Worm (Caenorhabditis elegans) whole organism, midembryonic: ENCODE results near the gene ZC455.1.

ENCODE experiments used
- flt-1 ChIP-seq: fragments of 200-800 bp; sonication (Bioruptor generic); IDR thresholded peaks from 2 replicates; pipeline ENCODE4 v1.3.6; 2022; ENCODE audit warnings: missing genetic modification characterization, missing compliant biosample characterization
- med-1 ChIP-seq: sonication (generic microtip); optimal IDR thresholded peaks from 2 replicates; lab custom pipeline; 2017; ENCODE audit warnings: missing genetic modification characterization, mild to moderate bottlenecking, missing compliant biosample characterization, antibody characterized with exemption, missing genetic modification reagents; ENCODE audit not compliant: insufficient read depth
- ref-1 ChIP-seq: fragments of 200-800 bp; sonication (Bioruptor generic); conservative IDR thresholded peaks from 2 replicates; pipeline ENCODE4 v1.3.6; 2022; ENCODE audit warnings: missing genetic modification reagents, missing genetic modification characterization, missing compliant biosample characterization
- ztf-23 ChIP-seq: fragments of 200-800 bp; sonication (Bioruptor generic); IDR thresholded peaks from 2 replicates; pipeline ENCODE4 v1.3.6; 2022; ENCODE audit warnings: missing genetic modification reagents, missing genetic modification characterization, missing compliant biosample characterization

DNA sequence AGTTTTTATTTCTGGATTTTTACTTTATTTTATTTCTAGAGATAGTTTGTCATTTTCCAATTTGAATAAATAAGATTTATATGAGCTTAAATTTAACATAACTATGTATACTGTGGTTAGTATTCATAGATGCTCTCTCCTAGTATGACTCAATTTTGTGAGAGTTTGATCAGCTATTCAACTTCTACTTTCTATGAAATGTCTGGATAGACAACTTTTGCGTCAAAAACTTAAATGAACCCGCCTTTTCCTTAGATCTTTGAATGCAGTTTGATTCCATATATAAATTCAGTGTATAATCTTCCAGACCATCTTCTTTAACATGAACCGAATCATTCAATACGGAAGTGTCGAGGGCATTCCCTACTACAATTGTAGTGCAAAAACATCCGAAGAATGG, 4.4 kb upstream of the ZC455.1 start, which contains the start of gene srt-43:
- TF ChIP-seq ref-1 (no peak), med-1 (GFP tag; lab: Kevin White, UChicago) (no peak), flt-1 (GFP tag; lab: Robert Waterston, UW) (no peak), ztf-23 (no peak)
